Worm (Caenorhabditis elegans) whole organism, late embryonic: Measurements from ENCODE around the gene C45G9.2.

Experiments
- ceh-14 ChIP-seq: sonication (generic microtip); optimal IDR thresholded peaks from 2 replicates; lab custom pipeline; 2016; ENCODE audit warnings: missing genotype, missing genetic modification characterization, missing compliant biosample characterization
- ceh-31 ChIP-seq: sonication (generic microtip); optimal IDR thresholded peaks from 2 replicates; lab custom pipeline; 2016; ENCODE audit warnings: missing genetic modification characterization, missing compliant biosample characterization
- elt-2 ChIP-seq: sonication (generic microtip); optimal IDR thresholded peaks from 2 replicates; lab custom pipeline; 2016; ENCODE audit warnings: missing genetic modification reagents, missing genetic modification characterization, missing compliant biosample characterization
- lim-6 ChIP-seq: sonication (generic microtip); optimal IDR thresholded peaks from 2 replicates; lab custom pipeline; 2016; ENCODE audit warnings: missing genetic modification characterization, missing compliant biosample characterization
- pag-3 ChIP-seq: sonication (generic microtip); optimal IDR thresholded peaks from 2 replicates; lab custom pipeline; 2016; ENCODE audit warnings: missing compliant biosample characterization, missing genetic modification characterization, borderline replicate concordance
- pha-4 ChIP-seq: fragments of 150-350 bp; optimal IDR thresholded peaks from 2 replicates; lab custom pipeline; 2018; ENCODE audit warnings: missing biosample characterization, missing genetic modification reagents, missing genetic modification characterization
- pqm-1 ChIP-seq: sonication (generic microtip); optimal IDR thresholded peaks from 2 replicates; lab custom pipeline; 2016; ENCODE audit warnings: missing genetic modification characterization, missing compliant biosample characterization
- ref-2 ChIP-seq: sonication (generic microtip); optimal IDR thresholded peaks from 2 replicates; lab custom pipeline; 2016; ENCODE audit warnings: missing genetic modification characterization, missing compliant biosample characterization
- unc-55 ChIP-seq: sonication (generic microtip); optimal IDR thresholded peaks from 2 replicates; lab custom pipeline; 2017; ENCODE audit warnings: missing biosample characterization, missing genetic modification reagents, missing genetic modification characterization

- no peak for TF ChIP-seq ceh-31 (tag; lab: Kevin White, UChicago)
- TF ChIP-seq pqm-1 (tag; lab: Kevin White, UChicago): no peak
- no peak for TF ChIP-seq elt-2
- no peak for TF ChIP-seq pha-4 (tag; lab: Kevin White, UChicago)
- no peak for TF ChIP-seq ceh-14 (tag; lab: Kevin White, UChicago)
- no peak for TF ChIP-seq ref-2 (tag; lab: Kevin White, UChicago)
- TF ChIP-seq lim-6 (tag; lab: Kevin White, UChicago): no peak
- no peak for TF ChIP-seq unc-55
- no peak for TF ChIP-seq pag-3 (tag; lab: Kevin White, UChicago)
Measured at ce11 chrIII:5027219-5027618, 41.6 kb upstream of the C45G9.2 start.
